Fruit fly (Drosophila melanogaster): ENCODE data around the gene Ubr3.
A peak's percentile ranks its signal among the peaks of the same experiment; 100 is the strongest.

Gene Ubr3

DNA sequence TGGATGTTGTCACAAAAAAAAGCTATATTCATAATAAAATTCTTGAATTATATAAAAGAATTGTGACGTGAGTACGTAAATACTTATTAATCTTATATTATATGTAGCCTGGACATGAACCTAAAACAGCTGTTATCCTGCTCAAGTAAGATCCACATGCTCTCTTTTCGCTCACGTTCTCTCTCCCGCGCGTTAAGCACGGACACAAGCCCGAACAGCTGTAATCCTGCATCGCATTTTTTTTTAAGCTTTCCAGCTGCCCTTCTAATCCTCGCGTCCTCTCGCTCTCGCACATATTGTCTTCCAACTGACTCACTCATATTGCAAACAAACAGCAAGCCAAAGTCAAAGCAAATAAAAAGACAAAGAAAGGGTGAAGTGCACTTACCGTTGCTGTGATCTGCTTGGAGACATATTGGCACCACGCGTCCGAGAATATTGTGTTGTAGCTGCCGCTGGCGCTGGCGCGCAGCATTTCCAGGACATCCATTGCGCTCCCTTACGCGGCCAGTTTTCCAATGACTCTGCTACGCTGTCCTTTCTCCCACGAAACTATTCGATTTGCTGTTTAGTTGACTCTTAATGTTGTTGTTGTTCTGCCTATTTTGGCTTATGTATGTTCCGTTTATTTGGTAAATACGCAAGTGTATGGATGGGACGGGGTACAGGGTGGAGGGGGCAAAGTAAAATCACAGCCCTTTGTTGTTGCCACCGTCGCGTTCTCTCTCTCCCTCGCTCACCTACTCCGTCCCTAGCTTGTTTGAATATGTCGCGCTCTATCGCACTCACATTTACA is 31.6 kb downstream of the Ubr3 start:
- TF ChIP-seq BEAF-32 (GFP tag; optimal IDR thresholded peaks at IDR 0.05), result peak; percentile 1
- peak; percentile 22; the same call in 1 of the 2 replicates for TF ChIP-seq Rfx (GFP tag; IDR thresholded peaks at IDR 0.05)
- no peak for TF ChIP-seq cg (GFP tag; optimal IDR thresholded peaks at IDR 0.05)
- peak; percentile 88 for TF ChIP-seq Aef1 (GFP tag; IDR thresholded peaks at IDR 0.05)
- TF ChIP-seq Dbx (GFP tag; IDR thresholded peaks at IDR 0.05), result 0 out of 3 replicates have a peak, but pooled peaks have one; percentile 8
- TF ChIP-seq CG13624 (GFP tag; optimal IDR thresholded peaks at IDR 0.05), result no peak
- TF ChIP-seq CG8281 (tag; optimal IDR thresholded peaks at IDR 0.05), result no peak
- no peak for TF ChIP-seq CG17912 (GFP tag; optimal IDR thresholded peaks at IDR 0.05)
- TF ChIP-seq sc (optimal IDR thresholded peaks at IDR 0.05), result no peak
- TF ChIP-seq sc (GFP tag; optimal IDR thresholded peaks at IDR 0.05), result no peak
- TF ChIP-seq gsb (GFP tag; IDR thresholded peaks at IDR 0.05), result no peak
- TF ChIP-seq oc (tag; optimal IDR thresholded peaks at IDR 0.05), result peak; percentile 56
- TF ChIP-seq lov (optimal IDR thresholded peaks at IDR 0.05), result no peak
- TF ChIP-seq lov (GFP tag; IDR thresholded peaks at IDR 0.05), result no peak
- peak; percentile 10; the same call in 1 of the 2 replicates for TF ChIP-seq Bgb (GFP tag; IDR thresholded peaks at IDR 0.05; ENCODE audit: partially characterized antibody)
- TF ChIP-seq pum (GFP tag; optimal IDR thresholded peaks at IDR 0.05), result no peak
- peak; percentile 49 for TF ChIP-seq sqz (GFP tag; optimal IDR thresholded peaks at IDR 0.05)
- TF ChIP-seq Med (GFP tag), result no peak
- TF ChIP-seq mirr (GFP tag; optimal IDR thresholded peaks at IDR 0.05), result peak; percentile 7
- 0 out of 2 replicates have a peak, but pooled peaks have one; percentile 24 for TF ChIP-seq Xrp1 (GFP tag; IDR thresholded peaks at IDR 0.05)
- TF ChIP-seq hbn (GFP tag; IDR thresholded peaks at IDR 0.05; ENCODE audit: partially characterized antibody), result no peak
- no peak for TF ChIP-seq lmd (GFP tag; IDR thresholded peaks at IDR 0.05)
- no peak for TF ChIP-seq hb (GFP tag; IDR thresholded peaks at IDR 0.05; ENCODE audit: partially characterized antibody)
- TF ChIP-seq CG8478 (optimal IDR thresholded peaks at IDR 0.05), result peak; percentile 35
- TF ChIP-seq D (optimal IDR thresholded peaks at IDR 0.05), result no peak
- peak; percentile 5 for TF ChIP-seq D (GFP tag; optimal IDR thresholded peaks at IDR 0.05)
- no peak for TF ChIP-seq CG12104 (GFP tag; optimal IDR thresholded peaks at IDR 0.05)
- peak; percentile 17 for TF ChIP-seq CG12769 (tag; optimal IDR thresholded peaks at IDR 0.05)
- TF ChIP-seq crol (GFP tag; IDR thresholded peaks at IDR 0.05), result peak; percentile 93
- peak; percentile 52 for TF ChIP-seq NFAT (GFP tag; IDR thresholded peaks at IDR 0.05)
- TF ChIP-seq ewg (GFP tag; optimal IDR thresholded peaks at IDR 0.05), result peak; percentile 4
- no peak for TF ChIP-seq CG7357 (GFP tag; IDR thresholded peaks at IDR 0.05)
- TF ChIP-seq sd (tag; optimal IDR thresholded peaks at IDR 0.05), result peak; percentile 42
- TF ChIP-seq CrebB (tag; optimal IDR thresholded peaks at IDR 0.05), result peak; percentile 2
- no peak for TF ChIP-seq Deaf1 (tag; optimal IDR thresholded peaks at IDR 0.05)
- TF ChIP-seq CG9876 (GFP tag; optimal IDR thresholded peaks at IDR 0.05), result no peak
- no peak for TF ChIP-seq CG9437 (GFP tag; optimal IDR thresholded peaks at IDR 0.05)
- TF ChIP-seq CG6791 (GFP tag; IDR thresholded peaks at IDR 0.05; ENCODE audit: partially characterized antibody), result 0 out of 3 replicates have a peak, but pooled peaks have one; percentile 16
- TF ChIP-seq CG16779 (GFP tag; IDR thresholded peaks at IDR 0.05), result no peak
- no peak for TF ChIP-seq NK7.1 (GFP tag; optimal IDR thresholded peaks at IDR 0.05)
- 0 out of 2 replicates have a peak, but pooled peaks have one; percentile 27 for TF ChIP-seq ttk (GFP tag; IDR thresholded peaks at IDR 0.05)
- TF ChIP-seq D19A (tag; optimal IDR thresholded peaks at IDR 0.05), result no peak
- peak; percentile 34 for TF ChIP-seq pita (GFP tag; optimal IDR thresholded peaks at IDR 0.05)
- TF ChIP-seq knrl (GFP tag; IDR thresholded peaks at IDR 0.05; ENCODE audit: partially characterized antibody), result no peak
- peak; percentile 31; the same call in 1 of the 2 replicates for TF ChIP-seq seq (GFP tag; IDR thresholded peaks at IDR 0.05)
- peak; percentile 10 to 63 for TF ChIP-seq Trl (optimal IDR thresholded peaks at IDR 0.05)
- no peak for TF ChIP-seq Trl (GFP tag; optimal IDR thresholded peaks at IDR 0.05)
- no peak for TF ChIP-seq cwo (GFP tag; optimal IDR thresholded peaks at IDR 0.05)
- peak; percentile 10 for TF ChIP-seq lab (GFP tag; optimal IDR thresholded peaks at IDR 0.05)
- peak; percentile 36 to 82 for TF ChIP-seq crp (GFP tag; optimal IDR thresholded peaks at IDR 0.05)

Measured in whole organism, embryonic.